Worm (Caenorhabditis elegans) whole organism, L4/young adult: ENCODE measurements around the gene C23H3.9.

ENCODE experiments used
- W03F9.2 ChIP-seq: fragments of 150-350 bp; optimal IDR thresholded peaks from 2 replicates; lab custom pipeline; 2014; ENCODE audit warnings: missing biosample characterization, missing genetic modification characterization
- him-1 ChIP-seq: sonication (generic microtip); optimal IDR thresholded peaks from 2 replicates; lab custom pipeline; 2016; ENCODE audit warnings: missing genotype, missing genetic modification reagents, missing genetic modification characterization, missing compliant biosample characterization

DNA sequence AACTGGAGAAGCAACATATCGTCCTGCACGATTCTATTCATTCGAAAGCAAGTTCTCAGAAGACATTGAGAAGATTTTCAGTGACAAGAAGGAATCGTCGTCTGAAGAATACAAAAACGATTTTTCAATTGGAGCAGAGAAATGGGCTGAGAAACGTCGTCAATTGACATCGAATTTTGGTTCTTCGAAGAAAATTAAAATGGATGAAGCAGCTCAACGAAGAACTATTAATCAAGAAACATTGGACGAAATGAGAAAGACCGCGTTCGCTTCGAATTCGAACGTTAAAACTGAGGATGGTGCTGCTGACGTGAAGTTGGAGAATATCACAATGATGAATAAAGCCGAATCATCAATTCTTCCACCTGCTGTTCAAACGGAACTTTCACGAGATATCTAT is 33.0 kb downstream of the C23H3.9 start, which contains the start of gene rpt-4:
- TF ChIP-seq W03F9.2 (tag; lab: Kevin White, UChicago) (no peak), him-1 (no peak)
